Worm (Caenorhabditis elegans) whole organism, late embryonic: ENCODE data around the gene Y38H8A.7.
A peak's percentile ranks its signal among the peaks of the same experiment; 100 is the strongest.
"Not testable (repeated sequence)": the region's sequence is repeated elsewhere in the genome, so short reads cannot be mapped to it uniquely, and the experiment has no call there.

ENCODE experiments used
- C08G9.2 ChIP-seq: sonication (generic microtip); optimal IDR thresholded peaks from 2 replicates; lab custom pipeline; 2016; ENCODE audit warnings: mild to moderate bottlenecking, missing genetic modification characterization, moderate library complexity, missing compliant biosample characterization
- C38D4.7 ChIP-seq: fragments of 200-800 bp; sonication (Bioruptor generic); optimal IDR thresholded peaks from 2 replicates; lab custom pipeline; 2018; ENCODE audit warnings: mild to moderate bottlenecking, missing genetic modification characterization, moderate library complexity, missing compliant biosample characterization
- F13H6.1 ChIP-seq: sonication (generic microtip); optimal IDR thresholded peaks from 2 replicates; lab custom pipeline; 2016; ENCODE audit warnings: missing genetic modification characterization, missing compliant biosample characterization
- K02D7.2 ChIP-seq: sonication (generic microtip); optimal IDR thresholded peaks from 2 replicates; lab custom pipeline; 2017; ENCODE audit warnings: mild to moderate bottlenecking, missing genetic modification characterization, missing compliant biosample characterization
- T23F11.4 ChIP-seq: fragments of 200-800 bp; sonication (Bioruptor generic); optimal IDR thresholded peaks from 2 replicates; lab custom pipeline; 2018; ENCODE audit warnings: mild to moderate bottlenecking, missing genetic modification characterization, missing compliant biosample characterization
- ahr-1 ChIP-seq: sonication (generic microtip); optimal IDR thresholded peaks from 2 replicates; lab custom pipeline; 2016; ENCODE audit warnings: missing genetic modification characterization, missing compliant biosample characterization
- ceh-14 ChIP-seq: sonication (generic microtip); optimal IDR thresholded peaks from 2 replicates; lab custom pipeline; 2016; ENCODE audit warnings: missing genotype, missing genetic modification characterization, missing compliant biosample characterization
- ceh-18 ChIP-seq: sonication (generic microtip); optimal IDR thresholded peaks from 2 replicates; lab custom pipeline; 2016; ENCODE audit warnings: missing genetic modification characterization, missing compliant biosample characterization
- ceh-19 ChIP-seq: fragments of 200-800 bp; sonication (Bioruptor generic); optimal IDR thresholded peaks from 2 replicates; lab custom pipeline; 2018; ENCODE audit warnings: mild to moderate bottlenecking, missing genetic modification characterization, missing compliant biosample characterization
- ceh-22 ChIP-seq: sonication (generic microtip); optimal IDR thresholded peaks from 2 replicates; lab custom pipeline; 2017; ENCODE audit warnings: missing biosample characterization, missing genetic modification characterization
- ceh-31 ChIP-seq: sonication (generic microtip); optimal IDR thresholded peaks from 2 replicates; lab custom pipeline; 2016; ENCODE audit warnings: missing genetic modification characterization, missing compliant biosample characterization
- ceh-48 ChIP-seq: sonication (generic microtip); optimal IDR thresholded peaks from 2 replicates; lab custom pipeline; 2016; ENCODE audit warnings: missing genetic modification characterization, inconsistent platforms, missing compliant biosample characterization
- ceh-9 ChIP-seq: sonication (generic microtip); optimal IDR thresholded peaks from 2 replicates; lab custom pipeline; 2016; ENCODE audit warnings: mild to moderate bottlenecking, missing genetic modification characterization, inconsistent platforms, missing compliant biosample characterization
- che-1 ChIP-seq: sonication (generic microtip); optimal IDR thresholded peaks from 2 replicates; lab custom pipeline; 2016; ENCODE audit warnings: mild to moderate bottlenecking, missing genetic modification characterization, missing compliant biosample characterization
- dmd-4 ChIP-seq: sonication (generic microtip); optimal IDR thresholded peaks from 2 replicates; lab custom pipeline; 2016; ENCODE audit warnings: borderline replicate concordance, missing genetic modification characterization, missing compliant biosample characterization
- dve-1 ChIP-seq: sonication (generic microtip); optimal IDR thresholded peaks from 2 replicates; lab custom pipeline; 2017; ENCODE audit warnings: antibody characterized with exemption, mild to moderate bottlenecking, missing genetic modification characterization, missing compliant biosample characterization
- elt-2 ChIP-seq: sonication (generic microtip); optimal IDR thresholded peaks from 2 replicates; lab custom pipeline; 2016; ENCODE audit warnings: missing genetic modification reagents, missing genetic modification characterization, missing compliant biosample characterization
- eyg-1 ChIP-seq: sonication (generic microtip); optimal IDR thresholded peaks from 2 replicates; lab custom pipeline; 2016; ENCODE audit warnings: missing genotype, missing genetic modification characterization, missing compliant biosample characterization
- fax-1 ChIP-seq: sonication (generic microtip); optimal IDR thresholded peaks from 2 replicates; lab custom pipeline; 2016; ENCODE audit warnings: missing genotype, missing genetic modification characterization, missing compliant biosample characterization
- hlh-15 ChIP-seq: sonication (generic microtip); optimal IDR thresholded peaks from 2 replicates; lab custom pipeline; 2016; ENCODE audit warnings: missing genetic modification characterization, missing compliant biosample characterization
- hlh-30 ChIP-seq: sonication (generic microtip); optimal IDR thresholded peaks from 2 replicates; lab custom pipeline; 2017; ENCODE audit warnings: antibody characterized with exemption, missing genetic modification characterization, missing compliant biosample characterization; ENCODE audit not compliant: insufficient read depth
- hlh-6 ChIP-seq: sonication (generic microtip); optimal IDR thresholded peaks from 2 replicates; lab custom pipeline; 2016; ENCODE audit warnings: missing genotype, missing genetic modification characterization, missing compliant biosample characterization
- lim-6 ChIP-seq: sonication (generic microtip); optimal IDR thresholded peaks from 2 replicates; lab custom pipeline; 2016; ENCODE audit warnings: missing genetic modification characterization, missing compliant biosample characterization
- madf-2 ChIP-seq: sonication (generic microtip); optimal IDR thresholded peaks from 2 replicates; lab custom pipeline; 2017; ENCODE audit warnings: missing genetic modification characterization, missing compliant biosample characterization
- mec-3 ChIP-seq: sonication (generic microtip); optimal IDR thresholded peaks from 2 replicates; lab custom pipeline; 2016; ENCODE audit warnings: borderline replicate concordance, missing genetic modification characterization, missing compliant biosample characterization
- nhr-11 ChIP-seq: fragments of 150-350 bp; optimal IDR thresholded peaks from 2 replicates; lab custom pipeline; 2014; ENCODE audit warnings: missing biosample characterization, missing genetic modification characterization
- odd-2 ChIP-seq: sonication (generic microtip); optimal IDR thresholded peaks from 2 replicates; lab custom pipeline; 2017; ENCODE audit warnings: antibody characterized with exemption, mild to moderate bottlenecking, missing genetic modification characterization, missing compliant biosample characterization
- pag-3 ChIP-seq: sonication (generic microtip); optimal IDR thresholded peaks from 2 replicates; lab custom pipeline; 2016; ENCODE audit warnings: missing compliant biosample characterization, missing genetic modification characterization, borderline replicate concordance
- pha-2 ChIP-seq: sonication (generic microtip); optimal IDR thresholded peaks from 2 replicates; lab custom pipeline; 2017; ENCODE audit warnings: mild to moderate bottlenecking, missing genetic modification characterization, missing compliant biosample characterization
- pha-4 ChIP-seq: fragments of 150-350 bp; optimal IDR thresholded peaks from 2 replicates; lab custom pipeline; 2018; ENCODE audit warnings: missing biosample characterization, missing genetic modification reagents, missing genetic modification characterization
- pqm-1 ChIP-seq: sonication (generic microtip); optimal IDR thresholded peaks from 2 replicates; lab custom pipeline; 2016; ENCODE audit warnings: missing genetic modification characterization, missing compliant biosample characterization
- pros-1 ChIP-seq: fragments of 150-350 bp; optimal IDR thresholded peaks from 2 replicates; lab custom pipeline; 2014; ENCODE audit warnings: missing biosample characterization, missing genetic modification reagents, missing genetic modification characterization
- sdc-2 ChIP-seq: sonication (generic microtip); optimal IDR thresholded peaks from 2 replicates; lab custom pipeline; 2016; ENCODE audit warnings: missing genotype, missing genetic modification characterization, missing compliant biosample characterization
- sox-2 ChIP-seq: fragments of 200-800 bp; sonication (Bioruptor generic); IDR thresholded peaks from 2 replicates; pipeline ENCODE4 v1.3.6; 2022; ENCODE audit warnings: missing genetic modification reagents, missing genetic modification characterization, missing compliant biosample characterization
- syd-9 ChIP-seq: sonication (generic microtip); optimal IDR thresholded peaks from 2 replicates; lab custom pipeline; 2016; ENCODE audit warnings: mild to moderate bottlenecking, missing genetic modification characterization, moderate library complexity, missing compliant biosample characterization
- tbx-7 ChIP-seq: sonication (generic microtip); optimal IDR thresholded peaks from 2 replicates; lab custom pipeline; 2016; ENCODE audit warnings: missing genotype, missing genetic modification characterization, missing compliant biosample characterization
- ttx-3 ChIP-seq: sonication (generic microtip); optimal IDR thresholded peaks from 2 replicates; lab custom pipeline; 2016; ENCODE audit warnings: missing genetic modification reagents, missing genetic modification characterization, missing compliant biosample characterization
- unc-3 ChIP-seq, 2 experiments: fragments of 200-800 bp in 1 of 2; sonication (Bioruptor generic) in 1 of 2; sonication (generic microtip) in 1 of 2; conservative IDR thresholded peaks in 1 of 2; optimal IDR thresholded peaks in 1 of 2; 2 replicates each; pipeline versions ENCODE4 v1.3.6 to Lab custom; 2016 to 2022; ENCODE audit warnings: missing compliant biosample characterization in 2 of 2, missing genetic modification characterization in 2 of 2, missing genetic modification reagents in 1 of 2

Gene Y38H8A.7

DNA sequence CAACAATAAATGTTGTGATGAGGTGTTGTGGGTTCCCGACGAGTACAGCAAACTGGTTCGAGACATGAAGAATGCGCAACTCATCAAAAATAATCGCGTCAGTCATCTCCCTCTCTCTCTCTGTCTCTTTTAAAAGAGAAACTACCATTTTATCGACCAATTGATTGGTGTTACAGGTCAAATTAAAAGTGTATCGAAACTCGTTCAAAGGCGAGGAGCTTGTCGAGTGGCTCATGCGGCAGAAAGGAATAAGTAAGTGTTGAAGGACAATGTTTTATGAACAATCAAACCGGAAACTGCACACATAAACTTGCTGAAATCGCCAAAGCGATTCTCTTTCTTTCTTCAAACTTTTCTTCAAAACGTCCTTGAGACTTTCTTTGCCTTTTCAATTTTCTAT, 38.4 kb downstream of the Y38H8A.7 start:
- TF ChIP-seq mec-3 (tag; lab: Kevin White, UChicago): no peak
- TF ChIP-seq tbx-7 (tag; lab: Kevin White, UChicago): no peak
- no peak for TF ChIP-seq ttx-3 (tag; lab: Kevin White, UChicago)
- no peak for TF ChIP-seq C08G9.2 (tag; lab: Kevin White, UChicago)
- no peak for TF ChIP-seq ahr-1 (tag; lab: Kevin White, UChicago)
- no peak for TF ChIP-seq pros-1 (tag; lab: Kevin White, UChicago)
- no peak for TF ChIP-seq ceh-31 (tag; lab: Kevin White, UChicago)
- no peak for TF ChIP-seq ceh-19 (GFP tag; lab: Kevin White, UChicago)
- TF ChIP-seq madf-2 (tag; lab: Kevin White, UChicago): no peak
- no peak for TF ChIP-seq hlh-30 (tag; lab: Kevin White, UChicago)
- TF ChIP-seq C38D4.7 (GFP tag; lab: Kevin White, UChicago): no peak
- TF ChIP-seq ceh-14 (tag; lab: Kevin White, UChicago): no peak
- TF ChIP-seq syd-9 (tag; lab: Kevin White, UChicago): no peak
- no peak for TF ChIP-seq pha-4 (tag; lab: Kevin White, UChicago)
- TF ChIP-seq ceh-18 (tag; lab: Kevin White, UChicago): no peak
- no peak for TF ChIP-seq nhr-11
- TF ChIP-seq che-1 (tag; lab: Kevin White, UChicago): no peak
- TF ChIP-seq, all 69 proteins: peak for 0

ce11 chrIV:13502806-13503363, 47.6 kb downstream of the Y38H8A.7 start, which contains the start of gene tbc-9:
Gene tbc-9, minus strand, starts transcription at chrIV:13502856.
- TF ChIP-seq fax-1 (tag; lab: Kevin White, UChicago) (no peak), nhr-11 (no peak)

DNA sequence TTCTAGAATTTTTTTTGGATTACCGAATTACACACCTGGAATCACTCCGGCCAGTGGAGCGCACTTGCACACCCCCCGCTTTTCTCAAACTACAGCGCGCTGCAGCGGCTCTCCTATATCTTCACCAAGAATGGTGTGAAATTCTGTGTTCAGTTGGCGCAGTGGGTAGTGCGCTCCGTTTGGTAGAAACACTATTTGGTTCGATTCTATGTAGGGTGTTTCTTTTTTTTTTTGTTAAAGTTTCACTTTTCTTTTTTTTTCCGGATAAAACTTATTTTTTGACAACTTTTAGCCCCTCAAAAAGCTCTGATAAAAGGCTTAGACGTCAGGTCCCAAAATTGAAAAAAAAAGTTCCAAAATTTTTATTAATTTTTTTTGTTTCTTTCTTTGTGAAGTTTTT, 48.8 kb downstream of the Y38H8A.7 start:
- TF ChIP-seq unc-3 (GFP tag; conservative IDR thresholded peaks at IDR 0.05; lab: Robert Waterston, UW): 0 out of 2 replicates have a peak, but pooled peaks have one; percentile 19
- not testable (repeated sequence) for TF ChIP-seq unc-3 (tag; optimal IDR thresholded peaks at IDR 0.05; lab: Kevin White, UChicago)

ce11 chrIV:13505144-13505543, 49.8 kb downstream of the Y38H8A.7 start, which contains the start of gene seld-1:
Gene seld-1, plus strand, starts transcription at chrIV:13505444.
- no peak for TF ChIP-seq ceh-31 (tag; lab: Kevin White, UChicago)
- no peak for TF ChIP-seq ceh-48 (tag; lab: Kevin White, UChicago)
- TF ChIP-seq unc-3 (GFP tag; conservative IDR thresholded peaks at IDR 0.05; lab: Robert Waterston, UW): no peak
- no peak for TF ChIP-seq unc-3 (tag; optimal IDR thresholded peaks at IDR 0.05; lab: Kevin White, UChicago)
- no peak for TF ChIP-seq lim-6 (tag; lab: Kevin White, UChicago)
- TF ChIP-seq dve-1 (tag; lab: Kevin White, UChicago): no peak
- no peak for TF ChIP-seq ttx-3 (tag; lab: Kevin White, UChicago)
- no peak for TF ChIP-seq pqm-1 (tag; lab: Kevin White, UChicago)
- no peak for TF ChIP-seq ceh-9
- no peak for TF ChIP-seq F13H6.1

DNA sequence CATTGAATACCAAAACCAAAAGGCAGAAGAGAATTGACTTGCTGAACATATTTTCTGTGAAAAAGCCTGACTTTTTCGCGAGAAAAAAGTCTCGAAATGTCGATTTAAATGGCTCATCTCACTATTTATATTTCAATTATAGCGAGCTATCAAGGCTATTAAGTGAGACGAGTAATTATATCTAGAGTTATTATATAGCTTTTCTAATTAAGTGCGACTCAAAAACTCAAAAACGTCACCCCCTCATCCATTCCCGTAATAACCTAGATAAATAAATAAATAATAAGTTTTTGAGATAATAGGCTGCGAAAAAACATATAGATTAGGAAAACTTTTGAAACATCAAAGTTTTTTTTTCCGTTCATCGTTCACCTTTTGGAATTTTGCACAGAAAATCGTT, 50.4 kb downstream of the Y38H8A.7 start, which contains the start of gene nlp-17:
Gene nlp-17 (minus strand): TSS at position 101 of the 400 bp plus-strand sequence.
- TF ChIP-seq T23F11.4 (GFP tag; lab: Kevin White, UChicago): no peak
- TF ChIP-seq sdc-2 (tag; lab: Kevin White, UChicago): no peak
- TF ChIP-seq ttx-3 (tag; lab: Kevin White, UChicago): no peak
- TF ChIP-seq pag-3: no peak
- no peak for TF ChIP-seq pha-2 (tag; lab: Kevin White, UChicago)
- no peak for TF ChIP-seq tbx-7 (tag; lab: Kevin White, UChicago)
- TF ChIP-seq ceh-19 (GFP tag; lab: Kevin White, UChicago): no peak
- no peak for TF ChIP-seq eyg-1 (tag; lab: Kevin White, UChicago)
- no peak for TF ChIP-seq sox-2 (GFP tag; lab: Robert Waterston, UW)
- TF ChIP-seq hlh-6 (tag; lab: Kevin White, UChicago): no peak
- TF ChIP-seq elt-2 (tag; lab: Kevin White, UChicago): no peak
- TF ChIP-seq odd-2 (tag; lab: Kevin White, UChicago): no peak
- TF ChIP-seq hlh-15 (tag; lab: Kevin White, UChicago): no peak
- no peak for TF ChIP-seq ceh-22
- TF ChIP-seq K02D7.2: no peak
- TF ChIP-seq dmd-4 (tag; lab: Kevin White, UChicago): no peak
